Worm (Caenorhabditis elegans) whole organism, early embryonic: ENCODE results near the gene rpl-22.

Experiments used
- F13C5.2 ChIP-seq: sonication (generic microtip); optimal IDR thresholded peaks from 2 replicates; lab custom pipeline; 2017; ENCODE audit warnings: mild to moderate bottlenecking, missing genetic modification characterization, inconsistent platforms, missing compliant biosample characterization
- ets-7 ChIP-seq: sonication (generic microtip); optimal IDR thresholded peaks from 2 replicates; lab custom pipeline; 2016; ENCODE audit warnings: missing genotype, missing genetic modification characterization, missing compliant biosample characterization
- sea-1 ChIP-seq: fragments of 200-800 bp; sonication (Bioruptor generic); conservative IDR thresholded peaks from 2 replicates; pipeline ENCODE4 v1.3.6; 2022; ENCODE audit warnings: missing genetic modification characterization, missing compliant biosample characterization
- tra-4 ChIP-seq: sonication (generic microtip); optimal IDR thresholded peaks from 2 replicates; lab custom pipeline; 2017; ENCODE audit warnings: missing genetic modification characterization, missing compliant biosample characterization

ce11 chrII:5016144-5016543, 39.3 kb upstream of the rpl-22 start:
- TF ChIP-seq tra-4 (no peak), sea-1 (GFP tag; lab: Robert Waterston, UW) (no peak), F13C5.2 (tag; lab: Kevin White, UChicago) (no peak), ets-7 (tag; lab: Kevin White, UChicago) (no peak)
